Worm (Caenorhabditis elegans) whole organism, L1 larva: ENCODE measurements around the gene str-60.
"Not testable (repeated sequence)": the region's sequence is repeated elsewhere in the genome, so short reads cannot be mapped to it uniquely, and the experiment has no call there.

ENCODE experiments used
- C04F5.9 ChIP-seq: sonication (generic microtip); optimal IDR thresholded peaks from 2 replicates; lab custom pipeline; 2016; ENCODE audit warnings: missing genetic modification characterization, missing compliant biosample characterization
- aly-2 ChIP-seq: fragments of 150-350 bp; optimal IDR thresholded peaks from 2 replicates; lab custom pipeline; 2014; ENCODE audit warnings: missing biosample characterization, missing genetic modification characterization
- blmp-1 ChIP-seq: fragments of 150-350 bp; optimal IDR thresholded peaks from 2 replicates; lab custom pipeline; 2014; ENCODE audit warnings: missing biosample characterization, missing genetic modification characterization
- ceh-8 ChIP-seq: fragments of 200-800 bp; sonication (Bioruptor generic); optimal IDR thresholded peaks from 2 replicates; lab custom pipeline; 2018; ENCODE audit warnings: mild to moderate bottlenecking, missing genetic modification characterization, moderate library complexity, missing compliant biosample characterization
- ceh-88 ChIP-seq: fragments of 200-800 bp; sonication (Bioruptor generic); IDR thresholded peaks from 2 replicates; pipeline ENCODE4 v1.3.6; 2022; ENCODE audit warnings: missing genetic modification characterization, missing compliant biosample characterization
- efl-1 ChIP-seq, 4 experiments: fragments of 150-350 bp; optimal IDR thresholded peaks in 3 of 4; peaks in 1 of 4; 1 replicate in 1 of 4; 2 replicates in 3 of 4; lab custom pipeline; 2014; ENCODE audit warnings: missing biosample characterization in 2 of 4, missing genetic modification characterization in 2 of 4, missing genetic modification reagents in 2 of 4
- egl-13 ChIP-seq: sonication (generic microtip); optimal IDR thresholded peaks from 2 replicates; lab custom pipeline; 2016; ENCODE audit warnings: missing genotype, missing genetic modification reagents, missing genetic modification characterization, missing compliant biosample characterization
- egl-27 ChIP-seq, 2 experiments: fragments of 150-350 bp in 1 of 2; sonication (generic microtip); optimal IDR thresholded peaks; 3 replicates each; lab custom pipeline; 2017 to 2018; ENCODE audit warnings: missing biosample characterization in 2 of 2, missing genetic modification characterization in 2 of 2, missing genetic modification reagents in 2 of 2
- elt-2 ChIP-seq: sonication (generic microtip); optimal IDR thresholded peaks from 2 replicates; lab custom pipeline; 2016; ENCODE audit warnings: missing genetic modification characterization, mild to moderate bottlenecking, inconsistent platforms, missing compliant biosample characterization, missing genetic modification reagents
- elt-3 ChIP-seq, 6 experiments: fragments of 150-350 bp in 1 of 6; sonication (generic microtip); optimal IDR thresholded peaks; 2 replicates each; lab custom pipeline; 2017 to 2018; ENCODE audit warnings: missing biosample characterization in 6 of 6, missing genetic modification characterization in 6 of 6, inconsistent platforms in 1 of 6
- ets-5 ChIP-seq: fragments of 200-800 bp; sonication (Bioruptor generic); IDR thresholded peaks from 2 replicates; pipeline ENCODE4 v1.3.6; 2022; ENCODE audit warnings: missing genetic modification characterization, missing compliant biosample characterization
- fkh-4 ChIP-seq: sonication (generic microtip); optimal IDR thresholded peaks from 2 replicates; lab custom pipeline; 2016; ENCODE audit warnings: missing compliant biosample characterization, missing genetic modification characterization, borderline replicate concordance
- irx-1 ChIP-seq: sonication (generic microtip); optimal IDR thresholded peaks from 2 replicates; lab custom pipeline; 2016; ENCODE audit warnings: missing genetic modification characterization, missing compliant biosample characterization
- isw-1 ChIP-seq: fragments of 200-800 bp; sonication (Bioruptor generic); IDR thresholded peaks from 2 replicates; pipeline ENCODE4 v1.3.6; 2022; ENCODE audit warnings: missing genetic modification characterization, missing compliant biosample characterization
- jun-1 ChIP-seq: fragments of 150-350 bp; optimal IDR thresholded peaks from 2 replicates; lab custom pipeline; 2014; ENCODE audit warnings: missing biosample characterization, missing genetic modification reagents, missing genetic modification characterization
- lin-13 ChIP-seq: fragments of 150-350 bp; optimal IDR thresholded peaks from 2 replicates; lab custom pipeline; 2014; ENCODE audit warnings: missing biosample characterization, missing genetic modification reagents, missing genetic modification characterization
- lin-15B ChIP-seq: fragments of 150-350 bp; sonication (generic microtip); optimal IDR thresholded peaks from 3 replicates; lab custom pipeline; 2014; ENCODE audit warnings: missing biosample characterization, missing genetic modification characterization
- lir-3 ChIP-seq: sonication (generic microtip); optimal IDR thresholded peaks from 2 replicates; lab custom pipeline; 2016; ENCODE audit warnings: mild to moderate bottlenecking, missing genetic modification characterization, moderate library complexity, missing compliant biosample characterization; ENCODE audit not compliant: poor library complexity
- mab-9 ChIP-seq: fragments of 200-800 bp; sonication (Bioruptor generic); IDR thresholded peaks from 2 replicates; pipeline ENCODE4 v1.3.6; 2022; ENCODE audit warnings: missing genetic modification reagents, missing genetic modification characterization, missing compliant biosample characterization
- mdl-1 ChIP-seq, 2 experiments: fragments of 150-350 bp; optimal IDR thresholded peaks; 2 replicates each; lab custom pipeline; 2014 to 2017; ENCODE audit warnings: missing biosample characterization in 2 of 2, missing genetic modification characterization in 2 of 2, inconsistent platforms in 1 of 2
- mef-2 ChIP-seq: fragments of 150-350 bp; optimal IDR thresholded peaks from 2 replicates; lab custom pipeline; 2014; ENCODE audit warnings: missing biosample characterization, missing genetic modification characterization
- mep-1 ChIP-seq: fragments of 150-350 bp; optimal IDR thresholded peaks from 2 replicates; lab custom pipeline; 2014; ENCODE audit warnings: missing biosample characterization, missing genetic modification characterization
- nhr-12 ChIP-seq: sonication (generic microtip); optimal IDR thresholded peaks from 2 replicates; lab custom pipeline; 2017; ENCODE audit warnings: missing biosample characterization, missing genetic modification characterization
- nhr-19 ChIP-seq: fragments of 200-800 bp; sonication (Bioruptor generic); conservative IDR thresholded peaks from 2 replicates; pipeline ENCODE4 v1.3.6; 2022; ENCODE audit warnings: missing genetic modification characterization, missing compliant biosample characterization
- nhr-237 ChIP-seq: fragments of 150-350 bp; optimal IDR thresholded peaks from 2 replicates; lab custom pipeline; 2014; ENCODE audit warnings: missing biosample characterization, missing genetic modification characterization
- nhr-71 ChIP-seq: sonication (generic microtip); optimal IDR thresholded peaks from 2 replicates; lab custom pipeline; 2016; ENCODE audit warnings: mild to moderate bottlenecking, missing genetic modification characterization, moderate library complexity, missing compliant biosample characterization
- pqm-1 ChIP-seq: sonication (generic microtip); optimal IDR thresholded peaks from 3 replicates; lab custom pipeline; 2017; ENCODE audit warnings: missing biosample characterization, missing genetic modification characterization
- snpc-4 ChIP-seq: fragments of 150-350 bp; optimal IDR thresholded peaks from 2 replicates; lab custom pipeline; 2014; ENCODE audit warnings: missing biosample characterization, missing genetic modification characterization
- swsn-7 ChIP-seq: sonication (generic microtip); optimal IDR thresholded peaks from 2 replicates; lab custom pipeline; 2016; ENCODE audit warnings: missing genetic modification characterization, missing compliant biosample characterization
- unc-86 ChIP-seq: sonication (generic microtip); optimal IDR thresholded peaks from 2 replicates; lab custom pipeline; 2016; ENCODE audit warnings: missing genetic modification characterization, missing compliant biosample characterization
- vab-15 ChIP-seq: sonication (generic microtip); optimal IDR thresholded peaks from 2 replicates; lab custom pipeline; 2017; ENCODE audit warnings: missing genotype, mild to moderate bottlenecking, missing genetic modification characterization, missing compliant biosample characterization
- xbp-1 ChIP-seq: sonication (generic microtip); optimal IDR thresholded peaks from 2 replicates; lab custom pipeline; 2016; ENCODE audit warnings: missing genetic modification characterization, missing compliant biosample characterization
- zag-1 ChIP-seq: fragments of 150-350 bp; optimal IDR thresholded peaks from 2 replicates; lab custom pipeline; 2014; ENCODE audit warnings: missing biosample characterization, missing genetic modification characterization
- ztf-11 ChIP-seq, 2 experiments: sonication (generic microtip); optimal IDR thresholded peaks; 2 replicates each; lab custom pipeline; 2016 to 2017; ENCODE audit warnings: missing genetic modification characterization in 2 of 2, missing biosample characterization in 1 of 2, missing compliant biosample characterization in 1 of 2

str-60 gene

DNA sequence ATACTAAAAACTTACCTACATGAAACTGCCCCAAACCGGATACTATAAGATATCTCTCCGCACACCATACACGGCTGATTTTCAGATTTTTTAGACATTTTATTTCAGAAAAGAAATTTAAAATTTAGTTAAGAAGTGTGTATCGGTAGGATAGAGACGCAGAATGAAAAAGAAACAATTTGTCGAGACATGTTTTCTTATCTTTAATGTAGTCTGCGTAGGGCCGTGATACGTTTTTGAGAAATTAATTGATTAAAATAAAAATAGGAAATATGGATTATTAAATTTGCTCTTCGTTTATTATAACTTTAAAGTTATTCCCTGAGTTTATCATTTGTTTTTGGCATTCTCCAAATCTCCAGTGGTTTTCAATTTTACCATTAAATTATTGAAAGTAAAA, 26.5 kb downstream of the str-60 start, which contains the start of gene nhr-108:
nhr-108 (minus strand) TSS at position 166 of the 400 bp plus-strand sequence.
- TF ChIP-seq nhr-237 (tag; lab: Kevin White, UChicago) = no peak
- TF ChIP-seq elt-2 = peak; percentile 22
- TF ChIP-seq efl-1 (optimal IDR thresholded peaks at IDR 0.05; lab: Kevin White, UChicago) = no peak
- TF ChIP-seq efl-1 (GFP tag; optimal IDR thresholded peaks at IDR 0.05 in 1 of 2; lab: Kevin White, UChicago) = peak in 1 of 2 experiments; percentile 85

DNA sequence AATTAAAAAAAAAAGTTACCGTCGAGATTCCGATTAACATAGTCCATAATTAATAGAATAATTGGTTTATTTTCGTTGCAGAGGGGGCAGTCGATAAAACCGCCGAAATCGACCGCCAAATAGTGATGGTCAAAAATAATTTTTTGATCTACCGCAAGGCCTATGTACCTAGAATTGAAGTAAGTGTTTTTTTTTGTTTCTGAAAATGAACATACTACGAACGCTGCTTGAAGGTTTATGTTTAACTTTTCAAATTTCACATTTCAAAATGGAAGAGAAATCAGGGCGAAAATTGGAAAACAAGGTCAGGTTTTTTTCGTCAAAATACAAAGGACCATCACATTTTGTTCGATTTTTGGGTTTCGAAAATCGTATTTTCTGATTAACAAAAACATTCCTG, 30.5 kb downstream of the str-60 start, which contains the start of gene pzf-1:
pzf-1 (minus strand) TSS at position 101 of the 400 bp plus-strand sequence.
- TF ChIP-seq nhr-19 (no peak), mab-9 (GFP tag; lab: Robert Waterston, UW) (no peak), nhr-237 (tag; lab: Kevin White, UChicago) (no peak), pqm-1 (tag; lab: Kevin White, UChicago) (no peak), jun-1 (no peak)

DNA sequence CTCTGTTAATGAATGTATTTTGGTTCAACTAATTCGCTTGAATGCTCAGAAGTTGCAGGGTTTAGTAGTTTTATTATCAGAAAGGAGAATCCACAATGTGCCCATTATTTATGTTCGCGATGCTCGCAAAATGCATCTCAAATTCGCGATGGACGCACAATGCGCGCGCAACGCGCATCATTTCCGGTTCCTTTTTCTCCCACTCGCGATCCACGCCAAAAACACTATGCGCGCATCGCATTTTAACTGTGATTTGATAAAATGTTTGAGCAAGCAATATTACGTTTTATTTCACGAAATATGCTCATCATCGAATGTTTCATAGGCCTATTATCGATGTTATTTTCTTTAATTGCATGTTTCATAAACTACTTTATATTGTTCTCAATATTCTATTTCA, 32.1 kb downstream of the str-60 start, which contains the start of gene srbc-77:
srbc-77 (plus strand) TSS at position 301 of the 400 bp plus-strand sequence.
- TF ChIP-seq aly-2 (tag; lab: Kevin White, UChicago); egl-13 (tag; lab: Kevin White, UChicago); vab-15: not testable (repeated sequence)
- TF ChIP-seq, all 84 proteins: peak for 0; not testable (repeated sequence) for 84

DNA sequence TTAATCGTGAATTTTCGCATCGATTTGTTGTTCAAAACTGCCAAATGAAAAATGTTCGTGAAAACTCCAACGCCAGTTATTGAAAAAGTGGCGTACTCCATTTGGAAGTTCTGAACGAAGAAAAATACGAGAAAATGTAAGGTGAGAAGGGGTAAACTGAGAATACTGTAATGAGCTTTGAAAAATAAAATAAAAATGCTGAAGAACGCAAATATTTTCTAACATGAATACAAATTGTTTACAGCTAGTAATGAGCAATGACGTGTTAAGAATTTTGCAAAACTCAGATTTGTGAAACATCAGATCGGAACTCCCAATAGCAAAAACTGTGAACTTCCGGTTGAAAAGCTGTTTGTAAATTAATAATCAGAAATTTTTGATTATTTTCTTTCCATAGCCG, 34.6 kb downstream of the str-60 start, which contains the start of gene srw-26:
srw-26 (minus strand) TSS at position 101 of the 400 bp plus-strand sequence.
- no peak for TF ChIP-seq C04F5.9 (tag; lab: Kevin White, UChicago)
- no peak for TF ChIP-seq lin-13 (GFP tag; lab: Kevin White, UChicago)
- no peak for TF ChIP-seq ets-5 (GFP tag; lab: Robert Waterston, UW)
- no peak for TF ChIP-seq mdl-1 (tag; optimal IDR thresholded peaks at IDR 0.05; lab: Kevin White, UChicago)
- TF ChIP-seq nhr-12 (tag; lab: Kevin White, UChicago) = no peak
- TF ChIP-seq fkh-4 (tag; lab: Kevin White, UChicago) = no peak
- TF ChIP-seq mep-1 (tag; lab: Kevin White, UChicago) = no peak
- TF ChIP-seq lin-15B (tag; lab: Kevin White, UChicago) = no peak
- TF ChIP-seq swsn-7 (tag; lab: Kevin White, UChicago) = no peak
- TF ChIP-seq vab-15 = no peak
- TF ChIP-seq egl-27 (tag; optimal IDR thresholded peaks at IDR 0.05; lab: Kevin White, UChicago) = no peak
- TF ChIP-seq unc-86 (tag; lab: Kevin White, UChicago) = no peak
- TF ChIP-seq xbp-1 (tag; lab: Kevin White, UChicago) = no peak
- TF ChIP-seq isw-1 (GFP tag; lab: Robert Waterston, UW) = no peak
- TF ChIP-seq mef-2 (tag; lab: Kevin White, UChicago) = no peak
- TF ChIP-seq irx-1 (tag; lab: Kevin White, UChicago) = no peak
- TF ChIP-seq nhr-19 = no peak
- TF ChIP-seq elt-3 (tag; optimal IDR thresholded peaks at IDR 0.05; lab: Kevin White, UChicago) = no peak
- no peak for TF ChIP-seq snpc-4 (tag; lab: Kevin White, UChicago)

DNA sequence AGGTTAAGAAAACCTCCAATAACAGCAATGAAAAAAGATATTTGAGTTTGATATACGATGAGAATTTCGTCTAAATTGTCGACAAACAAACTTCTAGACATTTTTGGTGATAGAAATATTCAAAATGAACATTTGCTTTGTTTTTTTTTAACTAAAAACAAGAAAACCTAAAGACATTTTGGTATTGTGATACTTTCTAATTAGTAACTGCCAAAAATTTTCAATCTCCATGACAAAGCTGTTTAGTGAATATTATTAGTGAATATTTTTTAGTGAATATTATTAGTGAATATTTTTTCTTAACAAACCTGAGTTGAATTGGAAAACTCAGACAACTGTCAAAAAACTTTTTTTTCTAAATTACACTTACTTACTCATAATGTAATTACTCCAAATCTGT, 42.5 kb downstream of the str-60 start, which contains the start of gene srw-55:
srw-55 (minus strand) TSS at position 101 of the 400 bp plus-strand sequence.
- TF ChIP-seq ztf-11 (tag; optimal IDR thresholded peaks at IDR 0.05; lab: Kevin White, UChicago) = no peak
- no peak for TF ChIP-seq nhr-12 (tag; lab: Kevin White, UChicago)
- no peak for TF ChIP-seq mep-1 (tag; lab: Kevin White, UChicago)
- no peak for TF ChIP-seq fkh-4 (tag; lab: Kevin White, UChicago)
- no peak for TF ChIP-seq egl-13 (tag; lab: Kevin White, UChicago)
- no peak for TF ChIP-seq swsn-7 (tag; lab: Kevin White, UChicago)
- TF ChIP-seq C04F5.9 (tag; lab: Kevin White, UChicago) = no peak
- no peak for TF ChIP-seq ceh-88 (GFP tag; lab: Robert Waterston, UW)
- TF ChIP-seq zag-1 (tag; lab: Kevin White, UChicago) = no peak
- TF ChIP-seq irx-1 (tag; lab: Kevin White, UChicago) = no peak
- TF ChIP-seq blmp-1 (tag; lab: Kevin White, UChicago) = no peak
- TF ChIP-seq unc-86 (tag; lab: Kevin White, UChicago) = no peak
- TF ChIP-seq lin-15B (tag; lab: Kevin White, UChicago) = no peak
- TF ChIP-seq ceh-8 (GFP tag; lab: Kevin White, UChicago) = no peak
- no peak for TF ChIP-seq nhr-71 (tag; lab: Kevin White, UChicago)
- TF ChIP-seq lir-3 (tag; lab: Kevin White, UChicago) = no peak
